Worm (Caenorhabditis elegans) whole organism, midembryonic: ENCODE results near the gene ops-1.

Source experiments
- T22C8.4 ChIP-seq: fragments of 200-800 bp; sonication (Bioruptor generic); IDR thresholded peaks from 2 replicates; pipeline ENCODE4 v1.3.6; 2022; ENCODE audit warnings: missing genetic modification characterization, missing compliant biosample characterization
- cog-1 ChIP-seq: sonication (generic microtip); optimal IDR thresholded peaks from 2 replicates; lab custom pipeline; 2016; ENCODE audit warnings: missing genetic modification characterization, missing compliant biosample characterization
- flt-1 ChIP-seq: fragments of 200-800 bp; sonication (Bioruptor generic); IDR thresholded peaks from 2 replicates; pipeline ENCODE4 v1.3.6; 2022; ENCODE audit warnings: missing genetic modification characterization, missing compliant biosample characterization
- ref-1 ChIP-seq: fragments of 200-800 bp; sonication (Bioruptor generic); conservative IDR thresholded peaks from 2 replicates; pipeline ENCODE4 v1.3.6; 2022; ENCODE audit warnings: missing genetic modification reagents, missing genetic modification characterization, missing compliant biosample characterization
- tab-1 ChIP-seq: fragments of 200-800 bp; sonication (Bioruptor generic); IDR thresholded peaks from 2 replicates; pipeline ENCODE4 v1.3.6; 2022; ENCODE audit warnings: missing genetic modification characterization, missing compliant biosample characterization
- ztf-23 ChIP-seq: fragments of 200-800 bp; sonication (Bioruptor generic); IDR thresholded peaks from 2 replicates; pipeline ENCODE4 v1.3.6; 2022; ENCODE audit warnings: missing genetic modification reagents, missing genetic modification characterization, missing compliant biosample characterization
- ztf-29 ChIP-seq: fragments of 200-800 bp; sonication (Bioruptor generic); IDR thresholded peaks from 2 replicates; pipeline ENCODE4 v1.3.6; 2022; ENCODE audit warnings: missing genetic modification reagents, missing genetic modification characterization, missing compliant biosample characterization

- no peak for TF ChIP-seq ztf-29 (GFP tag; lab: Robert Waterston, UW)
- no peak for TF ChIP-seq flt-1
- no peak for TF ChIP-seq cog-1 (tag; lab: Kevin White, UChicago)
- TF ChIP-seq tab-1 (GFP tag; lab: Robert Waterston, UW): no peak
- no peak for TF ChIP-seq T22C8.4 (GFP tag; lab: Robert Waterston, UW)
- TF ChIP-seq ztf-23 (GFP tag; lab: Robert Waterston, UW): no peak
- TF ChIP-seq ref-1 (GFP tag; lab: Robert Waterston, UW): no peak
Measured at ce11 chrIV:6330790-6331189, 46.6 kb upstream of the ops-1 start.
